Fruit fly (Drosophila melanogaster) whole organism, prepupa: ENCODE measurements around the gene Sik2.

Experiments
- Blimp-1 ChIP-seq: fragments of 200-800 bp; sonication (Bioruptor generic); optimal IDR thresholded peaks from 3 replicates; lab custom pipeline; 2017; ENCODE audit warnings: missing biosample characterization, missing genetic modification characterization, mild to moderate bottlenecking, moderate library complexity, missing genetic modification reagents
- CG10631 ChIP-seq: fragments of 200-800 bp; sonication (Bioruptor generic); optimal IDR thresholded peaks from 2 replicates; lab custom pipeline; 2016; ENCODE audit warnings: missing biosample characterization, missing genetic modification characterization
- CG11294 ChIP-seq: fragments of 200-800 bp; sonication (Bioruptor generic); IDR thresholded peaks from 2 replicates; pipeline ENCODE4 v1.3.6; 2022; ENCODE audit warnings: missing biosample characterization, missing genetic modification characterization
- CG11902 ChIP-seq: fragments of 200-800 bp; sonication (Bioruptor generic); optimal IDR thresholded peaks from 3 replicates; lab custom pipeline; 2016; ENCODE audit warnings: missing biosample characterization, missing genetic modification characterization
- CG15336 ChIP-seq: fragments of 200-800 bp; sonication (Bioruptor generic); IDR thresholded peaks from 2 replicates; pipeline ENCODE4 v1.3.6; 2022; ENCODE audit warnings: missing biosample characterization, missing genetic modification characterization
- CG1621 ChIP-seq: fragments of 200-800 bp; sonication (Bioruptor generic); optimal IDR thresholded peaks from 3 replicates; lab custom pipeline; 2018; ENCODE audit warnings: missing biosample characterization, mild to moderate bottlenecking, missing genetic modification characterization
- CG16779 ChIP-seq: fragments of 200-800 bp; sonication (Bioruptor generic); optimal IDR thresholded peaks from 3 replicates; lab custom pipeline; 2017; ENCODE audit warnings: missing biosample characterization, mild to moderate bottlenecking, missing genetic modification characterization
- CG31627 ChIP-seq: fragments of 200-800 bp; sonication (Bioruptor generic); optimal IDR thresholded peaks from 3 replicates; lab custom pipeline; 2016; ENCODE audit warnings: missing biosample characterization, missing genetic modification characterization
- CG32006 ChIP-seq: fragments of 200-800 bp; sonication (Bioruptor generic); optimal IDR thresholded peaks from 3 replicates; lab custom pipeline; 2017; ENCODE audit warnings: missing biosample characterization, mild to moderate bottlenecking, missing genetic modification characterization
- CG34406 ChIP-seq: fragments of 200-800 bp; sonication (Bioruptor generic); optimal IDR thresholded peaks from 3 replicates; lab custom pipeline; 2016; ENCODE audit warnings: missing biosample characterization, missing genetic modification characterization
- CG3919 ChIP-seq: fragments of 200-800 bp; sonication (Bioruptor generic); optimal IDR thresholded peaks from 3 replicates; lab custom pipeline; 2016; ENCODE audit warnings: missing biosample characterization, missing genetic modification characterization
- CG4318 ChIP-seq: fragments of 200-800 bp; sonication (Bioruptor generic); optimal IDR thresholded peaks from 3 replicates; lab custom pipeline; 2017; ENCODE audit warnings: missing biosample characterization, mild to moderate bottlenecking, missing genetic modification characterization
- CG6163 ChIP-seq: fragments of 200-800 bp; sonication (Bioruptor generic); IDR thresholded peaks from 3 replicates; pipeline ENCODE4 v1.3.6; 2022; ENCODE audit warnings: missing biosample characterization, missing genetic modification characterization
- CG6276 ChIP-seq: fragments of 200-800 bp; sonication (Bioruptor generic); optimal IDR thresholded peaks from 2 replicates; lab custom pipeline; 2017; ENCODE audit warnings: missing biosample characterization, mild to moderate bottlenecking, missing genetic modification characterization
- CG6808 ChIP-seq: fragments of 200-800 bp; sonication (Bioruptor generic); optimal IDR thresholded peaks from 3 replicates; lab custom pipeline; 2017; ENCODE audit warnings: missing biosample characterization, missing genetic modification characterization, mild to moderate bottlenecking, moderate library complexity, missing genetic modification reagents
- CG8119 ChIP-seq: fragments of 200-800 bp; sonication (Bioruptor generic); IDR thresholded peaks from 3 replicates; pipeline ENCODE4 v1.3.6; 2022; ENCODE audit warnings: missing biosample characterization, missing genetic modification characterization
- CG8319 ChIP-seq: fragments of 200-800 bp; sonication (Bioruptor generic); optimal IDR thresholded peaks from 3 replicates; lab custom pipeline; 2016; ENCODE audit warnings: missing biosample characterization, missing genetic modification characterization
- CG9139 ChIP-seq: fragments of 200-800 bp; sonication (Bioruptor generic); optimal IDR thresholded peaks from 3 replicates; lab custom pipeline; 2017; ENCODE audit warnings: missing biosample characterization, mild to moderate bottlenecking, missing genetic modification characterization
- Eip78C ChIP-seq: fragments of 200-800 bp; sonication (Bioruptor generic); peaks from one replicate; lab custom pipeline; 2016; ENCODE audit warnings: missing biosample characterization, missing genetic modification characterization
- Eip93F ChIP-seq: fragments of 200-800 bp; sonication (Bioruptor generic); optimal IDR thresholded peaks from 2 replicates; lab custom pipeline; 2016; ENCODE audit warnings: missing biosample characterization, mild to moderate bottlenecking, missing genetic modification characterization
- Ets21C ChIP-seq: fragments of 200-800 bp; sonication (Bioruptor generic); optimal IDR thresholded peaks from 3 replicates; lab custom pipeline; 2016; ENCODE audit warnings: missing biosample characterization, missing genetic modification characterization
- Gug ChIP-seq: fragments of 200-800 bp; sonication (Bioruptor generic); IDR thresholded peaks from 2 replicates; pipeline ENCODE4 v1.3.6; 2022; ENCODE audit warnings: missing biosample characterization, missing genetic modification characterization
- Hr38 ChIP-seq: sonication (Bioruptor generic); optimal IDR thresholded peaks from 2 replicates; lab custom pipeline; 2016; ENCODE audit warnings: missing biosample characterization, missing genetic modification characterization
- Hr39 ChIP-seq: fragments of 200-800 bp; sonication (Bioruptor generic); optimal IDR thresholded peaks from 2 replicates; lab custom pipeline; 2016; ENCODE audit warnings: missing biosample characterization, missing genetic modification characterization
- Hr4 ChIP-seq: fragments of 200-800 bp; sonication (Bioruptor generic); optimal IDR thresholded peaks from 3 replicates; lab custom pipeline; 2016; ENCODE audit warnings: missing biosample characterization, missing genetic modification characterization
- Lpt ChIP-seq: fragments of 200-800 bp; sonication (Bioruptor generic); optimal IDR thresholded peaks from 3 replicates; lab custom pipeline; 2016; ENCODE audit warnings: missing biosample characterization, missing genetic modification characterization
- Met ChIP-seq: fragments of 200-800 bp; sonication (Bioruptor generic); optimal IDR thresholded peaks from 3 replicates; lab custom pipeline; 2016; ENCODE audit warnings: missing biosample characterization, missing genetic modification characterization
- Sox102F ChIP-seq: fragments of 200-800 bp; sonication (Bioruptor generic); optimal IDR thresholded peaks from 2 replicates; lab custom pipeline; 2016; ENCODE audit warnings: missing biosample characterization, mild to moderate bottlenecking, missing genetic modification characterization
- Sox14 ChIP-seq: fragments of 200-800 bp; sonication (Bioruptor generic); optimal IDR thresholded peaks from 3 replicates; lab custom pipeline; 2016; ENCODE audit warnings: missing biosample characterization, missing genetic modification characterization
- achi ChIP-seq: fragments of 200-800 bp; sonication (Bioruptor generic); optimal IDR thresholded peaks from 3 replicates; lab custom pipeline; 2016; ENCODE audit warnings: missing biosample characterization, missing genetic modification characterization
- acj6 ChIP-seq: fragments of 200-800 bp; sonication (Bioruptor generic); optimal IDR thresholded peaks from 3 replicates; lab custom pipeline; 2016; ENCODE audit warnings: missing biosample characterization, missing genetic modification characterization
- cyc ChIP-seq: fragments of 200-800 bp; sonication (Bioruptor generic); optimal IDR thresholded peaks from 3 replicates; lab custom pipeline; 2016; ENCODE audit warnings: missing biosample characterization, missing genetic modification characterization
- dac ChIP-seq: fragments of 200-800 bp; sonication (Bioruptor generic); optimal IDR thresholded peaks from 2 replicates; lab custom pipeline; 2017; ENCODE audit warnings: missing biosample characterization, mild to moderate bottlenecking, missing genetic modification characterization
- dsx ChIP-seq: fragments of 200-800 bp; optimal IDR thresholded peaks from 3 replicates; lab custom pipeline; 2019; ENCODE audit warnings: missing biosample characterization, mild to moderate bottlenecking, missing genetic modification characterization, moderate library complexity; ENCODE audit not compliant: poor library complexity, severe bottlenecking
- eg ChIP-seq: fragments of 200-800 bp; sonication (Bioruptor generic); IDR thresholded peaks from 3 replicates; pipeline ENCODE4 v1.3.6; 2022; ENCODE audit warnings: missing biosample characterization, missing genetic modification characterization
- esn ChIP-seq: fragments of 200-800 bp; sonication (Bioruptor generic); optimal IDR thresholded peaks from 2 replicates; lab custom pipeline; 2016; ENCODE audit warnings: missing biosample characterization, mild to moderate bottlenecking, missing genetic modification characterization, moderate library complexity
- fd59A ChIP-seq: fragments of 200-800 bp; sonication (Bioruptor generic); optimal IDR thresholded peaks from 2 replicates; lab custom pipeline; 2017; ENCODE audit warnings: missing biosample characterization, mild to moderate bottlenecking, missing genetic modification characterization, missing genetic modification reagents
- fkh ChIP-seq: fragments of 200-800 bp; sonication (Bioruptor generic); optimal IDR thresholded peaks from 3 replicates; lab custom pipeline; 2017; ENCODE audit warnings: missing biosample characterization, mild to moderate bottlenecking, missing genetic modification characterization, moderate library complexity
- net ChIP-seq: fragments of 200-800 bp; sonication (Bioruptor generic); optimal IDR thresholded peaks from 3 replicates; lab custom pipeline; 2016; ENCODE audit warnings: missing biosample characterization, missing genetic modification characterization
- pdm3 ChIP-seq: fragments of 200-800 bp; sonication (Bioruptor generic); optimal IDR thresholded peaks from 3 replicates; lab custom pipeline; 2016; ENCODE audit warnings: missing biosample characterization, missing genetic modification characterization
- salr ChIP-seq, 2 experiments: fragments of 200-800 bp; sonication (Bioruptor generic); optimal IDR thresholded peaks; 3 replicates each; lab custom pipeline; 2016 to 2018; ENCODE audit warnings: missing biosample characterization in 2 of 2, missing genetic modification characterization in 2 of 2, mild to moderate bottlenecking in 1 of 2
- svp ChIP-seq: fragments of 200-800 bp; sonication (Bioruptor generic); peaks from one replicate; lab custom pipeline; 2016; ENCODE audit warnings: missing biosample characterization, missing genetic modification characterization
- topi ChIP-seq: fragments of 200-800 bp; sonication (Bioruptor generic); optimal IDR thresholded peaks from 3 replicates; lab custom pipeline; 2016; ENCODE audit warnings: missing biosample characterization, missing genetic modification characterization
- vri ChIP-seq: fragments of 200-800 bp; sonication (Bioruptor generic); optimal IDR thresholded peaks from 3 replicates; lab custom pipeline; 2016; ENCODE audit warnings: missing biosample characterization, mild to moderate bottlenecking, missing genetic modification characterization

Sik2 gene

DNA sequence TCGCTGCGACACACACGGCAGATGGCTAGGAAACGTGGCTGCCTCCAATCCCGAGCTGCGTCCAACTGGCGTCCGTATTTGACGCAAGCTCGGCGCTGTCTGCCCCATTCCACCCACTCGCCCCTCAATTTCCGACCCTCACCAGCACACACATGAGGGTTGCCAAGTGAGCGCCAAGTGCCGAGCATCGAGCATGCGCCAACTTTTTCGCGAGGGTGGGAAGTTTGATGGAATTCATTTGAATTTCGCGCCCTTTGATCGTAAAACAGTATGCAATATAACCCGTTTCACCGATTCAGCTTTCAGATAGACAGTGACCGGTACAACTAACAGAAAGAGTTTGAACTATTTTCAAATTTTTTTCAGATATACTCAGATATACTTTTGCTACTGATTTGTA lies at the start of gene Sik2:
TSS of gene Sik2 (minus strand) at position 67 of the 400 bp plus-strand sequence.
- TF ChIP-seq eg (GFP tag; lab: Robert Waterston, UW): 0 out of 3 replicates have a peak, but pooled peaks have one; percentile 9
- no peak for TF ChIP-seq Lpt (GFP tag; lab: Kevin White, UChicago)

DNA sequence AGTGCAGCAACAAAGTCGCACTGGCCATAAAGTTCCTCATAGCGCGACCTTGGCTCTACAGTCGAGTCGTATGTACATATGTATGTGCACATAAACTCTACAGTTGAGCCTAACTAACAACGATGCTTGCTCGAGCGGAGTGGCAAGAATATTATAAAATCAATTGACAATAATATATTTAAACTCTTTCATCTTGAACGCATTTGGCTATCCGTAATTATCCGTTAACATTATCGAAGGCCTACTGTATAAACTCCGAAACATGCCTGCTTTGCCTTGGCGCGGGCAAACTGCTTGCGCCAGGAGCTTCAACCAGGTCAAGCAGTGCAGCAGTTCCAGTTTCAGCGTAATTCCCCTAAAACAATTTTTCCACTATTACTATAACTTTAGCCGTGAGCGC lies 46.9 kb upstream of the Sik2 start:
- TF ChIP-seq CG6163 (GFP tag; lab: Robert Waterston, UW) (peak; percentile 75), CG32006 (GFP tag; lab: Kevin White, UChicago) (no peak), CG11294 (GFP tag; lab: Robert Waterston, UW) (peak; percentile 74), topi (peak; percentile 9), CG11902 (GFP tag; lab: Kevin White, UChicago) (no peak), svp (GFP tag; lab: Kevin White, UChicago) (peak; percentile 30), CG10631 (GFP tag; lab: Kevin White, UChicago) (no peak), Gug (peak; percentile 45), CG15336 (GFP tag; lab: Robert Waterston, UW) (peak; percentile 71), Eip78C (GFP tag; lab: Kevin White, UChicago) (peak; percentile 47), eg (GFP tag; lab: Robert Waterston, UW) (peak; percentile 64; the same call in 2 of the 3 replicates), acj6 (peak; percentile 14), cyc (GFP tag; lab: Kevin White, UChicago) (peak; percentile 9)

DNA sequence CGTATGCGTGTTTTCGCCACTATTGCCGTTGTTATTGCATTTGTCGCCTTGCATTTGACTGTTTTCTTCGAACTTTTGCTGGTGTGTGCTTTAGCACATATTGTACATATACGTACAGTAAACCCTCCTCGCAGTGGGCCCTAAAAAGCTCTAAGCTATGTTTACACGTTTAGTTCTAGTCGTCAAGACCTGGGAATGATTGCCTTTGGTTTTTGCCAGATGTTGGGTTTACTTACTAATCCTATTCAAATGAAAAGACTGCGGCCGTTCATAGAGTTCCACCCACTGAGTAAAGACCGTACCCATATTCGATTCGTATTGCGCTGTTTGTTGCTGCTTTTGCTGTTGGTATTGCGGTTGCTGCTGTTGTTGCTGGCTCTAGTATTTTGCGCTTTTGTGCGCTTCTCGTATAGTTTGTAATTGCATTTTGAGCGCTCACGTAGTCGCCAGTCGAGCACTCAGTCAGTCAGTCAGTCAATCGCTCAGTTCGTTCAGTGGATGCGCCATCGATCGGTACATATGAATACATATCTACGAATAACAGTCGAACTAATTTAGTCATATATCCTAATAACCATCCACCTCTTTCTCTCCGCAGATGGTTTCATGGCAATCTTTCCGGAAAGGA lies 46.2 kb upstream of the Sik2 start:
- TF ChIP-seq eg (GFP tag; lab: Robert Waterston, UW) (peak; percentile 90), Hr39 (GFP tag; lab: Kevin White, UChicago) (peak; percentile 35), CG32006 (GFP tag; lab: Kevin White, UChicago) (peak; percentile 84), dac (peak; percentile 82), fkh (GFP tag; lab: Kevin White, UChicago) (no peak), CG11294 (GFP tag; lab: Robert Waterston, UW) (peak; percentile 86), CG10631 (GFP tag; lab: Kevin White, UChicago) (peak; percentile 10), achi (GFP tag; lab: Kevin White, UChicago) (peak; percentile 49), dsx (GFP tag; lab: Kevin White, UChicago) (no peak), Ets21C (no peak), salr (GFP tag; optimal IDR thresholded peaks at IDR 0.05; lab: Kevin White, UChicago) (peak in 1 of 2 experiments; percentile 20), cyc (GFP tag; lab: Kevin White, UChicago) (no peak), Lpt (GFP tag; lab: Kevin White, UChicago) (peak; percentile 78), Sox102F (GFP tag; lab: Kevin White, UChicago) (no peak), CG8119 (GFP tag; lab: Robert Waterston, UW) (peak; percentile 84), net (GFP tag; lab: Kevin White, UChicago) (peak; percentile 67), vri (GFP tag; lab: Kevin White, UChicago) (no peak), CG6163 (GFP tag; lab: Robert Waterston, UW) (peak; percentile 84), CG1621 (tag; lab: Kevin White, UChicago) (no peak), Blimp-1 (GFP tag; lab: Kevin White, UChicago) (no peak), CG8319 (GFP tag; lab: Kevin White, UChicago) (no peak), CG11902 (GFP tag; lab: Kevin White, UChicago) (no peak), CG3919 (peak; percentile 24), Hr4 (GFP tag; lab: Kevin White, UChicago) (peak; percentile 85), Gug (peak; percentile 69), CG15336 (GFP tag; lab: Robert Waterston, UW) (peak; percentile 90), Met (GFP tag; lab: Kevin White, UChicago) (peak; percentile 9), CG4318 (GFP tag; lab: Kevin White, UChicago) (peak; percentile 70), CG6808 (GFP tag; lab: Kevin White, UChicago) (no peak), svp (GFP tag; lab: Kevin White, UChicago) (peak; percentile 9), Hr38 (GFP tag; lab: Kevin White, UChicago) (no peak), Eip93F (GFP tag; lab: Kevin White, UChicago) (no peak), pdm3 (GFP tag; lab: Kevin White, UChicago) (peak; percentile 68), CG16779 (tag; lab: Kevin White, UChicago) (peak; percentile 23), esn (GFP tag; lab: Kevin White, UChicago) (peak; percentile 12), acj6 (peak; percentile 36), CG34406 (GFP tag; lab: Kevin White, UChicago) (no peak), CG31627 (GFP tag; lab: Kevin White, UChicago) (peak; percentile 23), Sox14 (GFP tag; lab: Kevin White, UChicago) (peak; percentile 23), fd59A (GFP tag; lab: Kevin White, UChicago) (no peak), topi (no peak), Eip78C (GFP tag; lab: Kevin White, UChicago) (peak; percentile 79), CG9139 (GFP tag; lab: Kevin White, UChicago) (no peak), CG6276 (GFP tag; lab: Kevin White, UChicago) (peak; percentile 83)
